Fruit fly (Drosophila melanogaster) whole organism, embryonic: ENCODE measurements around the gene grnd.

Experiments used
- ATbp ChIP-seq: fragments of 200-800 bp; sonication (Bioruptor generic); optimal IDR thresholded peaks from 2 replicates; lab custom pipeline; 2017; ENCODE audit warnings: missing biosample characterization, mild to moderate bottlenecking, missing genetic modification characterization, missing genetic modification reagents
- Adf1 ChIP-seq: fragments of 200-800 bp; sonication (Bioruptor generic); IDR thresholded peaks from 2 replicates; pipeline ENCODE4 v1.3.6; 2022; ENCODE audit warnings: missing biosample characterization, missing genetic modification characterization
- Aef1 ChIP-seq: fragments of 200-800 bp; sonication (Bioruptor generic); IDR thresholded peaks from 3 replicates; pipeline ENCODE4 v1.3.6; 2022; ENCODE audit warnings: missing biosample characterization, missing genetic modification characterization
- Blimp-1 ChIP-seq: fragments of 200-800 bp; sonication (Bioruptor generic); optimal IDR thresholded peaks from 3 replicates; lab custom pipeline; 2018; ENCODE audit warnings: missing biosample characterization, missing genetic modification characterization, mild to moderate bottlenecking, moderate library complexity, missing genetic modification reagents
- CG10321 ChIP-seq: fragments of 200-800 bp; sonication (Bioruptor generic); IDR thresholded peaks from 2 replicates; pipeline ENCODE4 v1.3.6; 2022; ENCODE audit warnings: missing biosample characterization, missing genetic modification characterization
- CG12236 ChIP-seq: fragments of 200-800 bp; sonication (Bioruptor generic); optimal IDR thresholded peaks from 2 replicates; lab custom pipeline; 2016; ENCODE audit warnings: missing biosample characterization, missing genetic modification characterization
- CG14710 ChIP-seq: fragments of 200-800 bp; sonication (Bioruptor generic); optimal IDR thresholded peaks from 3 replicates; lab custom pipeline; 2019; ENCODE audit warnings: missing biosample characterization, mild to moderate bottlenecking, missing genetic modification characterization, moderate library complexity
- CG1602 ChIP-seq: fragments of 200-800 bp; sonication (Bioruptor generic); optimal IDR thresholded peaks from 3 replicates; lab custom pipeline; 2016; ENCODE audit warnings: missing biosample characterization, missing genetic modification characterization
- CG1647 ChIP-seq: fragments of 200-800 bp; sonication (Bioruptor generic); optimal IDR thresholded peaks from 3 replicates; lab custom pipeline; 2016; ENCODE audit warnings: missing biosample characterization, missing genetic modification characterization
- CG16815 ChIP-seq: fragments of 200-800 bp; sonication (Bioruptor generic); optimal IDR thresholded peaks from 3 replicates; lab custom pipeline; 2017; ENCODE audit warnings: missing biosample characterization, mild to moderate bottlenecking, missing genetic modification characterization
- CG16863 ChIP-seq: fragments of 200-800 bp; sonication (Bioruptor generic); optimal IDR thresholded peaks from 3 replicates; lab custom pipeline; 2016; ENCODE audit warnings: missing biosample characterization, missing genetic modification characterization
- CG17385 ChIP-seq: fragments of 200-800 bp; sonication (Bioruptor generic); optimal IDR thresholded peaks from 3 replicates; lab custom pipeline; 2018; ENCODE audit warnings: missing biosample characterization, mild to moderate bottlenecking, missing genetic modification characterization
- CG17568 ChIP-seq: fragments of 200-800 bp; sonication (Bioruptor generic); optimal IDR thresholded peaks from 2 replicates; lab custom pipeline; 2018; ENCODE audit warnings: missing biosample characterization, mild to moderate bottlenecking, missing genetic modification characterization, moderate library complexity
- CG32767 ChIP-seq: fragments of 200-800 bp; sonication (Bioruptor generic); IDR thresholded peaks from 2 replicates; pipeline ENCODE4 v1.3.6; 2022; ENCODE audit warnings: missing biosample characterization, missing genetic modification characterization
- CG34376 ChIP-seq: fragments of 200-800 bp; sonication (Bioruptor generic); optimal IDR thresholded peaks from 2 replicates; lab custom pipeline; 2018; ENCODE audit warnings: missing biosample characterization, mild to moderate bottlenecking, missing genetic modification characterization
- CG4404 ChIP-seq: fragments of 200-800 bp; sonication (Bioruptor generic); IDR thresholded peaks from 2 replicates; pipeline ENCODE4 v1.3.6; 2022; ENCODE audit warnings: missing biosample characterization, missing genetic modification characterization
- CG4617 ChIP-seq: fragments of 200-800 bp; sonication (Bioruptor generic); optimal IDR thresholded peaks from 3 replicates; lab custom pipeline; 2016; ENCODE audit warnings: missing biosample characterization, missing genetic modification characterization, borderline replicate concordance
- CG5180 ChIP-seq: fragments of 200-800 bp; sonication (Bioruptor generic); optimal IDR thresholded peaks from 3 replicates; lab custom pipeline; 2017; ENCODE audit warnings: missing biosample characterization, missing genetic modification characterization, mild to moderate bottlenecking, moderate library complexity, missing genetic modification reagents
- CG8281 ChIP-seq: fragments of 200-800 bp; sonication (Bioruptor generic); optimal IDR thresholded peaks from 2 replicates; lab custom pipeline; 2018; ENCODE audit warnings: missing biosample characterization, mild to moderate bottlenecking, missing genetic modification characterization, moderate library complexity
- D ChIP-seq, 2 experiments: fragments of 200-800 bp in 1 of 2; fragments of >200 bp in 1 of 2; sonication (Bioruptor generic) in 1 of 2; optimal IDR thresholded peaks; 2 replicates in 1 of 2; 3 replicates in 1 of 2; lab custom pipeline; 2017; ENCODE audit warnings: mild to moderate bottlenecking in 1 of 2, missing biosample characterization in 1 of 2, missing genetic modification characterization in 1 of 2, missing genetic modification reagents in 1 of 2
- Fer3 ChIP-seq: fragments of 200-800 bp; sonication (Bioruptor generic); optimal IDR thresholded peaks from 2 replicates; lab custom pipeline; 2018; ENCODE audit warnings: missing biosample characterization, mild to moderate bottlenecking, missing genetic modification characterization, moderate library complexity
- GATAe ChIP-seq: fragments of 200-800 bp; sonication (Bioruptor generic); conservative IDR thresholded peaks from 2 replicates; pipeline ENCODE4 v1.3.6; 2022; ENCODE audit warnings: missing biosample characterization, missing genetic modification characterization
- Hey ChIP-seq: fragments of 200-800 bp; sonication (Bioruptor generic); optimal IDR thresholded peaks from 3 replicates; lab custom pipeline; 2018; ENCODE audit warnings: missing biosample characterization, mild to moderate bottlenecking, missing genetic modification characterization
- Jarid2 ChIP-seq: fragments of 200-800 bp; sonication (Bioruptor generic); optimal IDR thresholded peaks from 3 replicates; lab custom pipeline; 2017; ENCODE audit warnings: mild to moderate bottlenecking, missing biosample characterization, missing genetic modification reagents, missing genetic modification characterization
- Kr ChIP-seq: fragments of 200-800 bp; sonication (Bioruptor generic); optimal IDR thresholded peaks from 2 replicates; lab custom pipeline; 2017; ENCODE audit warnings: missing biosample characterization, mild to moderate bottlenecking, missing genetic modification characterization
- Lpt ChIP-seq: fragments of >200 bp; optimal IDR thresholded peaks from 2 replicates; lab custom pipeline; 2018; ENCODE audit warnings: missing biosample characterization, missing genetic modification characterization
- Mad ChIP-seq: fragments of 200-800 bp; sonication (Bioruptor generic); optimal IDR thresholded peaks from 2 replicates; lab custom pipeline; 2016; ENCODE audit warnings: missing biosample characterization, missing genetic modification characterization
- Optix ChIP-seq: fragments of 200-800 bp; sonication (Bioruptor generic); IDR thresholded peaks from 3 replicates; pipeline ENCODE4 v1.3.6; 2022; ENCODE audit warnings: missing biosample characterization, missing genetic modification characterization
- Six4 ChIP-seq: fragments of 200-800 bp; sonication (Bioruptor generic); optimal IDR thresholded peaks from 2 replicates; lab custom pipeline; 2016; ENCODE audit warnings: missing biosample characterization, missing genetic modification characterization
- Sox102F ChIP-seq: fragments of 200-800 bp; sonication (Bioruptor generic); optimal IDR thresholded peaks from 2 replicates; lab custom pipeline; 2018; ENCODE audit warnings: missing biosample characterization, mild to moderate bottlenecking, missing genetic modification characterization, moderate library complexity
- Taf1 ChIP-seq: fragments of 200-800 bp; sonication (Bioruptor generic); IDR thresholded peaks from 2 replicates; pipeline ENCODE4 v1.3.6; 2022; ENCODE audit warnings: missing biosample characterization, missing genetic modification characterization
- Vsx1 ChIP-seq: fragments of 200-800 bp; sonication (Bioruptor generic); optimal IDR thresholded peaks from 2 replicates; lab custom pipeline; 2017; ENCODE audit warnings: missing biosample characterization, mild to moderate bottlenecking, missing genetic modification characterization, missing genetic modification reagents
- ara ChIP-seq: fragments of 200-800 bp; sonication (Bioruptor generic); IDR thresholded peaks from 2 replicates; pipeline ENCODE4 v1.3.6; 2022; ENCODE audit warnings: missing biosample characterization, missing genetic modification characterization
- chm ChIP-seq: fragments of 200-800 bp; sonication (Bioruptor generic); IDR thresholded peaks from 2 replicates; pipeline ENCODE4 v1.3.6; 2022; ENCODE audit warnings: missing biosample characterization, missing genetic modification characterization
- ci ChIP-seq: fragments of 200-800 bp; sonication (Bioruptor generic); IDR thresholded peaks from 3 replicates; pipeline ENCODE4 v1.3.6; 2022; ENCODE audit warnings: missing biosample characterization, missing genetic modification characterization
- croc ChIP-seq: fragments of 200-800 bp; sonication (Bioruptor generic); conservative IDR thresholded peaks from 3 replicates; pipeline ENCODE4 v1.3.6; 2022; ENCODE audit warnings: missing biosample characterization, missing genetic modification characterization
- eyg ChIP-seq: fragments of 200-800 bp; sonication (Bioruptor generic); optimal IDR thresholded peaks from 3 replicates; lab custom pipeline; 2016; ENCODE audit warnings: missing biosample characterization, missing genetic modification characterization
- grn ChIP-seq: fragments of 200-800 bp; sonication (Bioruptor generic); optimal IDR thresholded peaks from 3 replicates; lab custom pipeline; 2017; ENCODE audit warnings: missing biosample characterization, missing genetic modification characterization
- ken ChIP-seq: fragments of 200-800 bp; sonication (Bioruptor generic); IDR thresholded peaks from 3 replicates; pipeline ENCODE4 v1.3.6; 2022; ENCODE audit warnings: missing biosample characterization, missing genetic modification characterization
- lab ChIP-seq: fragments of 200-800 bp; sonication (Bioruptor generic); optimal IDR thresholded peaks from 3 replicates; lab custom pipeline; 2017; ENCODE audit warnings: missing biosample characterization, missing genetic modification characterization, mild to moderate bottlenecking, moderate library complexity, missing genetic modification reagents
- maf-S ChIP-seq: fragments of 200-800 bp; sonication (Bioruptor generic); optimal IDR thresholded peaks from 2 replicates; lab custom pipeline; 2016; ENCODE audit warnings: missing biosample characterization, missing genetic modification characterization
- pita ChIP-seq: fragments of 200-800 bp; sonication (Bioruptor generic); optimal IDR thresholded peaks from 2 replicates; lab custom pipeline; 2017; ENCODE audit warnings: missing biosample characterization, mild to moderate bottlenecking, missing genetic modification characterization
- prd ChIP-seq, 3 experiments: fragments of >200 bp in 2 of 3; fragments of 200-800 bp in 1 of 3; sonication (Bioruptor generic) in 1 of 3; optimal IDR thresholded peaks in 2 of 3; IDR thresholded peaks in 1 of 3; 2 replicates in 2 of 3; 3 replicates in 1 of 3; pipeline versions ENCODE4 v1.3.6 to Lab custom; 2017 to 2022; ENCODE audit warnings: missing biosample characterization in 1 of 3, missing genetic modification characterization in 1 of 3
- ro ChIP-seq: fragments of 200-800 bp; sonication (Bioruptor generic); IDR thresholded peaks from 2 replicates; pipeline ENCODE4 v1.3.6; 2022; ENCODE audit warnings: missing biosample characterization, missing genetic modification characterization
- sima ChIP-seq: fragments of 200-800 bp; sonication (Bioruptor generic); optimal IDR thresholded peaks from 2 replicates; lab custom pipeline; 2016; ENCODE audit warnings: missing biosample characterization, missing genetic modification characterization
- sob ChIP-seq: fragments of 200-800 bp; sonication (Bioruptor generic); IDR thresholded peaks from 2 replicates; pipeline ENCODE4 v1.3.6; 2022; ENCODE audit warnings: missing biosample characterization, missing genetic modification characterization
- sug ChIP-seq: fragments of 200-800 bp; optimal IDR thresholded peaks from 2 replicates; lab custom pipeline; 2019; ENCODE audit warnings: missing biosample characterization, mild to moderate bottlenecking, missing genetic modification characterization, moderate library complexity
- tna ChIP-seq: fragments of 200-800 bp; sonication (Bioruptor generic); IDR thresholded peaks from 2 replicates; pipeline ENCODE4 v1.3.6; 2022; ENCODE audit warnings: missing biosample characterization, missing genetic modification characterization; ENCODE audit not compliant: partially characterized antibody
- trem ChIP-seq: fragments of 200-800 bp; optimal IDR thresholded peaks from 3 replicates; lab custom pipeline; 2019; ENCODE audit warnings: missing biosample characterization, mild to moderate bottlenecking, missing genetic modification characterization, moderate library complexity
- vvl ChIP-seq: fragments of 200-800 bp; sonication (Bioruptor generic); IDR thresholded peaks from 2 replicates; pipeline ENCODE4 v1.3.6; 2022; ENCODE audit warnings: missing biosample characterization, missing genetic modification characterization

The grnd gene

dm6 chr2L:18504881-18505280 lies 19.7 kb downstream of the grnd start (continued):
- TF ChIP-seq eyg (GFP tag; lab: Kevin White, UChicago), result no peak
- TF ChIP-seq grn (GFP tag; lab: Kevin White, UChicago), result no peak
- TF ChIP-seq ro (GFP tag; lab: Robert Waterston, UW), result no peak
- peak; percentile 16 for TF ChIP-seq CG5180 (GFP tag; lab: Kevin White, UChicago)
- peak; percentile 38 for TF ChIP-seq Six4 (GFP tag; lab: Kevin White, UChicago)
- TF ChIP-seq CG16863 (GFP tag; lab: Kevin White, UChicago), result peak; percentile 49
- TF ChIP-seq CG1647 (GFP tag; lab: Kevin White, UChicago), result peak; percentile 5
- no peak for TF ChIP-seq GATAe (GFP tag; lab: Robert Waterston, UW)
- no peak for TF ChIP-seq Jarid2 (GFP tag; lab: Kevin White, UChicago)
- peak; percentile 28 for TF ChIP-seq Fer3
- no peak for TF ChIP-seq Taf1 (GFP tag; lab: Robert Waterston, UW)
- no peak for TF ChIP-seq prd (optimal IDR thresholded peaks at IDR 0.05; lab: Kevin White, UChicago)
- peak; percentile 78; the same call in 2 of the 3 replicates for TF ChIP-seq prd (GFP tag; IDR thresholded peaks at IDR 0.05; lab: Robert Waterston, UW)
- peak; percentile 54 for TF ChIP-seq CG12236 (GFP tag; lab: Kevin White, UChicago)
- no peak for TF ChIP-seq pita (GFP tag; lab: Kevin White, UChicago)
- no peak for TF ChIP-seq Hey (tag; lab: Kevin White, UChicago)
- TF ChIP-seq Vsx1 (GFP tag; lab: Kevin White, UChicago), result no peak
- TF ChIP-seq sug (tag; lab: Kevin White, UChicago), result no peak
- TF ChIP-seq CG14710 (tag; lab: Kevin White, UChicago), result peak; percentile 45
- TF ChIP-seq trem, result peak; percentile 16
- peak; percentile 37 for TF ChIP-seq lab (GFP tag; lab: Kevin White, UChicago)
- no peak for TF ChIP-seq tna (GFP tag; lab: Robert Waterston, UW)
- peak; percentile 67 for TF ChIP-seq CG4404 (GFP tag; lab: Robert Waterston, UW)
- 0 out of 3 replicates have a peak, but pooled peaks have one; percentile 27 for TF ChIP-seq ken (GFP tag; lab: Robert Waterston, UW)
- peak; percentile 73 for TF ChIP-seq Sox102F (GFP tag; lab: Kevin White, UChicago)
- peak; percentile 5 for TF ChIP-seq CG17568 (GFP tag; lab: Kevin White, UChicago)
- TF ChIP-seq CG10321 (GFP tag; lab: Robert Waterston, UW), result no peak
- peak; percentile 42 for TF ChIP-seq CG1602 (GFP tag; lab: Kevin White, UChicago)
- no peak for TF ChIP-seq CG8281
- TF ChIP-seq sima (GFP tag; lab: Kevin White, UChicago), result no peak
- TF ChIP-seq Optix (GFP tag; lab: Robert Waterston, UW), result 0 out of 3 replicates have a peak, but pooled peaks have one; percentile 30
- TF ChIP-seq CG32767 (GFP tag; lab: Robert Waterston, UW), result no peak
- TF ChIP-seq Aef1 (GFP tag; lab: Robert Waterston, UW), result no peak
- peak; percentile 52 for TF ChIP-seq Blimp-1
- TF ChIP-seq Adf1 (GFP tag; lab: Robert Waterston, UW), result no peak
- peak; percentile 37; the same call in 1 of the 3 replicates for TF ChIP-seq croc
- no peak for TF ChIP-seq D (optimal IDR thresholded peaks at IDR 0.05; lab: Kevin White, UChicago)
- TF ChIP-seq D (GFP tag; optimal IDR thresholded peaks at IDR 0.05; lab: Kevin White, UChicago), result peak; percentile 52
- TF ChIP-seq chm (GFP tag; lab: Robert Waterston, UW), result 0 out of 2 replicates have a peak, but pooled peaks have one; percentile 38
- TF ChIP-seq ATbp (GFP tag; lab: Kevin White, UChicago), result peak; percentile 52
- peak; percentile 74 for TF ChIP-seq ci (GFP tag; lab: Robert Waterston, UW)
- TF ChIP-seq maf-S (GFP tag; lab: Kevin White, UChicago), result no peak
- TF ChIP-seq CG4617, result no peak
- peak; percentile 59 for TF ChIP-seq CG16815 (GFP tag; lab: Kevin White, UChicago)
- peak; percentile 81 for TF ChIP-seq vvl
- no peak for TF ChIP-seq Kr (GFP tag; lab: Kevin White, UChicago)
- peak; percentile 24 for TF ChIP-seq CG17385 (GFP tag; lab: Kevin White, UChicago)
- no peak for TF ChIP-seq Lpt (GFP tag; lab: Kevin White, UChicago)
- no peak for TF ChIP-seq CG34376 (GFP tag; lab: Kevin White, UChicago)
- TF ChIP-seq ara (GFP tag; lab: Robert Waterston, UW), result peak; percentile 83
- no peak for TF ChIP-seq sob (GFP tag; lab: Robert Waterston, UW)
- TF ChIP-seq Mad (GFP tag; lab: Kevin White, UChicago), result no peak
